Worm (Caenorhabditis elegans) whole organism, L2 larva: Measurements from ENCODE around the gene cutl-11.
A peak's percentile ranks its signal among the peaks of the same experiment; 100 is the strongest.

Experiments
- C34F6.9 ChIP-seq: fragments of 150-350 bp; optimal IDR thresholded peaks from 2 replicates; lab custom pipeline; 2014; ENCODE audit warnings: missing biosample characterization, missing genetic modification characterization
- F13H6.1 ChIP-seq: sonication (generic microtip); optimal IDR thresholded peaks from 2 replicates; lab custom pipeline; 2016; ENCODE audit warnings: missing genetic modification characterization, missing compliant biosample characterization
- R02D3.7 ChIP-seq: fragments of 150-350 bp; optimal IDR thresholded peaks from 2 replicates; lab custom pipeline; 2014; ENCODE audit warnings: missing biosample characterization, missing genetic modification characterization
- Y55F3AM.14 ChIP-seq: fragments of 200-800 bp; sonication (Bioruptor generic); optimal IDR thresholded peaks from 2 replicates; lab custom pipeline; 2018; ENCODE audit warnings: mild to moderate bottlenecking, missing genetic modification characterization, missing compliant biosample characterization
- ZK546.5 ChIP-seq: sonication (generic microtip); optimal IDR thresholded peaks from 2 replicates; lab custom pipeline; 2017; ENCODE audit warnings: missing biosample characterization, missing genetic modification characterization
- alr-1 ChIP-seq: fragments of 150-350 bp; optimal IDR thresholded peaks from 2 replicates; lab custom pipeline; 2014; ENCODE audit warnings: missing biosample characterization, missing genetic modification characterization
- aly-2 ChIP-seq: fragments of 150-350 bp; optimal IDR thresholded peaks from 2 replicates; lab custom pipeline; 2014; ENCODE audit warnings: missing biosample characterization, missing genetic modification characterization
- ama-1 ChIP-seq: fragments of 150-350 bp; optimal IDR thresholded peaks from 2 replicates; lab custom pipeline; 2018; ENCODE audit warnings: inconsistent platforms
- blmp-1 ChIP-seq: sonication (generic microtip); optimal IDR thresholded peaks from 2 replicates; lab custom pipeline; 2017; ENCODE audit warnings: missing genetic modification characterization, mild to moderate bottlenecking, missing compliant biosample characterization, antibody characterized with exemption, moderate library complexity; ENCODE audit not compliant: insufficient read depth
- ceh-16 ChIP-seq: fragments of 150-350 bp; optimal IDR thresholded peaks from 2 replicates; lab custom pipeline; 2014; ENCODE audit warnings: missing biosample characterization, missing genetic modification characterization
- ceh-82 ChIP-seq: fragments of 150-350 bp; optimal IDR thresholded peaks from 2 replicates; lab custom pipeline; 2014; ENCODE audit warnings: missing biosample characterization, missing genetic modification characterization
- crh-2 ChIP-seq: sonication (generic microtip); optimal IDR thresholded peaks from 2 replicates; lab custom pipeline; 2017; ENCODE audit warnings: missing biosample characterization, missing genetic modification characterization
- dmd-4 ChIP-seq: sonication (generic microtip); optimal IDR thresholded peaks from 2 replicates; lab custom pipeline; 2017; ENCODE audit warnings: missing biosample characterization, missing genetic modification characterization
- egl-27 ChIP-seq: sonication (generic microtip); optimal IDR thresholded peaks from 3 replicates; lab custom pipeline; 2017; ENCODE audit warnings: missing biosample characterization, missing genetic modification reagents, missing genetic modification characterization
- elt-1 ChIP-seq: fragments of 150-350 bp; optimal IDR thresholded peaks from 2 replicates; lab custom pipeline; 2014; ENCODE audit warnings: missing biosample characterization, missing genetic modification characterization
- elt-3 ChIP-seq: sonication (generic microtip); optimal IDR thresholded peaks from 2 replicates; lab custom pipeline; 2017; ENCODE audit warnings: missing biosample characterization, missing genetic modification characterization
- fos-1 ChIP-seq: fragments of 150-350 bp; optimal IDR thresholded peaks from 2 replicates; lab custom pipeline; 2014; ENCODE audit warnings: missing biosample characterization, missing genetic modification characterization
- gmeb-1 ChIP-seq: fragments of 150-350 bp; optimal IDR thresholded peaks from 2 replicates; lab custom pipeline; 2014; ENCODE audit warnings: missing biosample characterization, missing genetic modification characterization
- lin-11 ChIP-seq: fragments of 150-350 bp; sonication (generic microtip); optimal IDR thresholded peaks from 2 replicates; lab custom pipeline; 2014; ENCODE audit warnings: missing biosample characterization, missing genetic modification characterization, inconsistent platforms, mixed read lengths
- lin-13 ChIP-seq: fragments of 150-350 bp; optimal IDR thresholded peaks from 2 replicates; lab custom pipeline; 2014; ENCODE audit warnings: missing biosample characterization, missing genetic modification reagents, missing genetic modification characterization
- lin-39 ChIP-seq: fragments of 150-350 bp; optimal IDR thresholded peaks from 2 replicates; lab custom pipeline; 2014; ENCODE audit warnings: missing biosample characterization, missing genetic modification reagents, missing genetic modification characterization
- lsy-2 ChIP-seq, 2 experiments: fragments of 150-350 bp in 1 of 2; sonication (generic microtip) in 1 of 2; optimal IDR thresholded peaks; 2 replicates each; lab custom pipeline; 2014 to 2017; ENCODE audit warnings: missing biosample characterization in 2 of 2, missing genetic modification characterization in 2 of 2
- mab-5 ChIP-seq: fragments of 150-350 bp; optimal IDR thresholded peaks from 2 replicates; lab custom pipeline; 2014; ENCODE audit warnings: missing biosample characterization, missing genetic modification characterization
- mbf-1 ChIP-seq: sonication (generic microtip); optimal IDR thresholded peaks from 2 replicates; lab custom pipeline; 2017; ENCODE audit warnings: missing biosample characterization, missing genetic modification characterization
- mdl-1 ChIP-seq, 2 experiments: fragments of 150-350 bp in 1 of 2; sonication (generic microtip) in 1 of 2; optimal IDR thresholded peaks; 2 replicates each; lab custom pipeline; 2017; ENCODE audit warnings: missing biosample characterization in 2 of 2, missing genetic modification characterization in 2 of 2
- nhr-10 ChIP-seq: sonication (generic microtip); optimal IDR thresholded peaks from 2 replicates; lab custom pipeline; 2017; ENCODE audit warnings: missing biosample characterization, missing genetic modification characterization
- nhr-11 ChIP-seq: fragments of 150-350 bp; optimal IDR thresholded peaks from 2 replicates; lab custom pipeline; 2014; ENCODE audit warnings: missing biosample characterization, missing genetic modification characterization
- nhr-12 ChIP-seq: fragments of 150-350 bp; optimal IDR thresholded peaks from 2 replicates; lab custom pipeline; 2014; ENCODE audit warnings: missing biosample characterization, missing genetic modification characterization
- nhr-129 ChIP-seq: fragments of 150-350 bp; optimal IDR thresholded peaks from 2 replicates; lab custom pipeline; 2014; ENCODE audit warnings: missing biosample characterization, missing genetic modification characterization
- nhr-21 ChIP-seq: fragments of 150-350 bp; optimal IDR thresholded peaks from 2 replicates; lab custom pipeline; 2014; ENCODE audit warnings: missing biosample characterization, missing genetic modification characterization
- nhr-23 ChIP-seq: fragments of 150-350 bp; optimal IDR thresholded peaks from 2 replicates; lab custom pipeline; 2014; ENCODE audit warnings: missing biosample characterization, missing genetic modification reagents, missing genetic modification characterization
- nhr-237 ChIP-seq: fragments of 150-350 bp; optimal IDR thresholded peaks from 2 replicates; lab custom pipeline; 2014; ENCODE audit warnings: missing biosample characterization, missing genetic modification characterization
- nhr-25 ChIP-seq: fragments of 150-350 bp; sonication (generic microtip); optimal IDR thresholded peaks from 3 replicates; lab custom pipeline; 2014; ENCODE audit warnings: missing biosample characterization, missing genetic modification characterization
- nhr-6 ChIP-seq: fragments of 150-350 bp; optimal IDR thresholded peaks from 2 replicates; lab custom pipeline; 2014; ENCODE audit warnings: missing biosample characterization, missing genetic modification characterization
- nhr-77 ChIP-seq: fragments of 150-350 bp; optimal IDR thresholded peaks from 2 replicates; lab custom pipeline; 2014; ENCODE audit warnings: missing biosample characterization, missing genetic modification characterization
- peb-1 ChIP-seq: fragments of 150-350 bp; optimal IDR thresholded peaks from 2 replicates; lab custom pipeline; 2014; ENCODE audit warnings: missing biosample characterization, missing genetic modification characterization
- sem-4 ChIP-seq: fragments of 150-350 bp; optimal IDR thresholded peaks from 2 replicates; lab custom pipeline; 2014; ENCODE audit warnings: missing biosample characterization, missing genetic modification reagents, missing genetic modification characterization
- skn-1 ChIP-seq: sonication (generic microtip); optimal IDR thresholded peaks from 2 replicates; lab custom pipeline; 2017; ENCODE audit warnings: missing biosample characterization, missing genetic modification characterization
- sma-3 ChIP-seq: sonication (generic microtip); optimal IDR thresholded peaks from 2 replicates; lab custom pipeline; 2016; ENCODE audit warnings: missing genetic modification reagents, missing genetic modification characterization, missing compliant biosample characterization
- sma-9 ChIP-seq, 2 experiments: fragments of 150-350 bp in 1 of 2; sonication (generic microtip) in 1 of 2; optimal IDR thresholded peaks; 2 replicates each; lab custom pipeline; 2014 to 2016; ENCODE audit warnings: missing genetic modification characterization in 2 of 2, mild to moderate bottlenecking in 1 of 2, missing biosample characterization in 1 of 2, missing compliant biosample characterization in 1 of 2, missing genetic modification reagents in 1 of 2, moderate library complexity in 1 of 2
- snpc-4 ChIP-seq: fragments of 150-350 bp; optimal IDR thresholded peaks from 2 replicates; lab custom pipeline; 2014; ENCODE audit warnings: missing biosample characterization, missing genetic modification characterization
- unc-39 ChIP-seq: fragments of 150-350 bp; optimal IDR thresholded peaks from 2 replicates; lab custom pipeline; 2014; ENCODE audit warnings: missing biosample characterization, missing genetic modification characterization
- unc-55 ChIP-seq: fragments of 150-350 bp; sonication (generic microtip); optimal IDR thresholded peaks from 3 replicates; lab custom pipeline; 2014; ENCODE audit warnings: missing biosample characterization, missing genetic modification reagents, missing genetic modification characterization
- unc-62 ChIP-seq: fragments of 150-350 bp; optimal IDR thresholded peaks from 2 replicates; lab custom pipeline; 2014; ENCODE audit warnings: missing biosample characterization, missing genetic modification reagents, missing genetic modification characterization
- zag-1 ChIP-seq: fragments of 150-350 bp; optimal IDR thresholded peaks from 2 replicates; lab custom pipeline; 2014; ENCODE audit warnings: missing biosample characterization, missing genetic modification characterization
- ztf-1 ChIP-seq: fragments of 200-800 bp; sonication (Bioruptor generic); conservative IDR thresholded peaks from 2 replicates; pipeline ENCODE4 v1.3.6; 2022; ENCODE audit warnings: missing genetic modification characterization, missing compliant biosample characterization
- ztf-11 ChIP-seq: sonication (generic microtip); optimal IDR thresholded peaks from 2 replicates; lab custom pipeline; 2017; ENCODE audit warnings: missing biosample characterization, missing genetic modification characterization
- ztf-4 ChIP-seq: fragments of 150-350 bp; optimal IDR thresholded peaks from 2 replicates; lab custom pipeline; 2014; ENCODE audit warnings: missing biosample characterization, missing genetic modification characterization

cutl-11 gene

DNA sequence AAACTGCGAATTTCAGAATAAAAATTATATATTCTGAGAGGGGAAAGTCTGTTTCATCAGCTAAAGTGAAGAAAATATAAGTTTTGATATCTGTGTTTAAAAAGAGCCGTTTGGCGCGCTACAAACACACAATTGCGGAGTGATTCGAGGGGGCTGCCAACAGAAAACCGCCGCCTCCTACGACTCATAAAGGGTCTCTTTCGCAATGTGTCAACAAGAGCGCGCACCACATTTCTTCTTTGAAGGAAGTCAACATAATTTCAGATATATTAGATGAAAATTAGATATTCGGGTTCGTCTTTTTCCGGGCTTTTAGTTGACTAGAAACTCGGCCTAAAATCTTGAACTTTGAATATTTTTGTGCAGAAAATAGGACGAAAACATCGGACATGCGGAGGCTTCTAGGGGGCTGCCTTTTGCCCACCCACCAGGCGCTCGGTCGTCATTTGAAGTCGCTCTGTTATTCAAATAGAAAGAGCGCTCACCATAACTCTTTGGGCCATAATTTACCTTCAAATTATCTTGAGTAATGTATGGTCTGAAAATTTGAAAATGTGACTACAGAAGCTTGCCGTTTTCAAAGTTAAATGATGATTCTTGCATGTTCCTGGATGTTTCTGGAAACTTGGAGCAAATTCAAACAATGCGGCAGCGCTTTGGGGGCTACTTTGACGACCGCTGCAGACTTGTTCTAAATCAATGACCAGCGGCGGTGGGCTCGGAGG, 44.7 kb downstream of the cutl-11 start:
- no peak for TF ChIP-seq elt-3 (tag; lab: Kevin White, UChicago)
- TF ChIP-seq ZK546.5 (tag; lab: Kevin White, UChicago): peak; percentile 66
- TF ChIP-seq mdl-1 (tag; optimal IDR thresholded peaks at IDR 0.05; lab: Kevin White, UChicago): peak; percentile 58 to 78
- peak; percentile 67 for TF ChIP-seq fos-1 (tag; lab: Kevin White, UChicago)
- peak; percentile 77 for TF ChIP-seq nhr-129 (tag; lab: Kevin White, UChicago)
- TF ChIP-seq R02D3.7: no peak
- TF ChIP-seq unc-55 (GFP tag; lab: Kevin White, UChicago): peak; percentile 62
- TF ChIP-seq sma-9 (GFP tag; optimal IDR thresholded peaks at IDR 0.05; lab: Kevin White, UChicago): peak; percentile 76
- TF ChIP-seq sma-9 (tag; optimal IDR thresholded peaks at IDR 0.05; lab: Kevin White, UChicago): no peak
- TF ChIP-seq lin-13: peak; percentile 81
- TF ChIP-seq nhr-25 (tag; lab: Kevin White, UChicago): peak; percentile 97
- no peak for TF ChIP-seq elt-1
- TF ChIP-seq nhr-10 (tag; lab: Kevin White, UChicago): peak; percentile 79
- peak; percentile 64 for TF ChIP-seq skn-1 (tag; lab: Kevin White, UChicago)
- TF ChIP-seq ztf-1 (GFP tag; lab: Robert Waterston, UW): 0 out of 2 replicates have a peak, but pooled peaks have one; percentile 91
- TF ChIP-seq aly-2 (tag; lab: Kevin White, UChicago): no peak
- TF ChIP-seq nhr-12 (tag; lab: Kevin White, UChicago): no peak
- TF ChIP-seq alr-1 (tag; lab: Kevin White, UChicago): no peak
- TF ChIP-seq sma-3: peak; percentile 98
- TF ChIP-seq gmeb-1 (tag; lab: Kevin White, UChicago): peak; percentile 83
- TF ChIP-seq peb-1: no peak
- peak; percentile 76 for TF ChIP-seq nhr-77 (tag; lab: Kevin White, UChicago)
- TF ChIP-seq mab-5 (tag; lab: Kevin White, UChicago): peak; percentile 69
- peak; percentile 74 for TF ChIP-seq ceh-16 (tag; lab: Kevin White, UChicago)
- peak; percentile 44 for TF ChIP-seq zag-1 (tag; lab: Kevin White, UChicago)
- peak; percentile 71 for TF ChIP-seq blmp-1 (tag; lab: Kevin White, UChicago)
- TF ChIP-seq nhr-21: peak; percentile 80
- no peak for TF ChIP-seq dmd-4 (tag; lab: Kevin White, UChicago)
- TF ChIP-seq lin-11 (tag; lab: Kevin White, UChicago): peak; percentile 47
- no peak for TF ChIP-seq ama-1 (lab: Kevin White, UChicago)
- TF ChIP-seq unc-39 (tag; lab: Kevin White, UChicago): no peak
- TF ChIP-seq nhr-237: peak; percentile 76
- TF ChIP-seq unc-62 (GFP tag; lab: Kevin White, UChicago): peak; percentile 21
- TF ChIP-seq ztf-11 (tag; lab: Kevin White, UChicago): peak; percentile 75
- TF ChIP-seq sem-4 (tag; lab: Kevin White, UChicago): peak; percentile 84
- TF ChIP-seq egl-27 (tag; lab: Kevin White, UChicago): peak; percentile 43
- TF ChIP-seq lsy-2 (tag; optimal IDR thresholded peaks at IDR 0.05; lab: Kevin White, UChicago): peak; percentile 79 to 85
- peak; percentile 98 for TF ChIP-seq Y55F3AM.14 (GFP tag; lab: Kevin White, UChicago)
- peak; percentile 62 for TF ChIP-seq nhr-6
- TF ChIP-seq nhr-23 (tag; lab: Kevin White, UChicago): no peak
- no peak for TF ChIP-seq snpc-4 (tag; lab: Kevin White, UChicago)
- peak; percentile 69 for TF ChIP-seq crh-2 (tag; lab: Kevin White, UChicago)
- peak; percentile 89 for TF ChIP-seq nhr-11
- peak; percentile 98 for TF ChIP-seq F13H6.1 (tag; lab: Kevin White, UChicago)
- TF ChIP-seq lin-39 (tag; lab: Kevin White, UChicago): no peak
- peak; percentile 11 for TF ChIP-seq ceh-82 (tag; lab: Kevin White, UChicago)
- peak; percentile 83 for TF ChIP-seq ztf-4 (tag; lab: Kevin White, UChicago)
- TF ChIP-seq mbf-1 (tag; lab: Kevin White, UChicago): no peak
- peak; percentile 75 for TF ChIP-seq C34F6.9 (tag; lab: Kevin White, UChicago)
- TF ChIP-seq, all 48 proteins: peak for 34
